Worm (Caenorhabditis elegans): ENCODE data around the gene ifd-1.

Gene ifd-1

DNA sequence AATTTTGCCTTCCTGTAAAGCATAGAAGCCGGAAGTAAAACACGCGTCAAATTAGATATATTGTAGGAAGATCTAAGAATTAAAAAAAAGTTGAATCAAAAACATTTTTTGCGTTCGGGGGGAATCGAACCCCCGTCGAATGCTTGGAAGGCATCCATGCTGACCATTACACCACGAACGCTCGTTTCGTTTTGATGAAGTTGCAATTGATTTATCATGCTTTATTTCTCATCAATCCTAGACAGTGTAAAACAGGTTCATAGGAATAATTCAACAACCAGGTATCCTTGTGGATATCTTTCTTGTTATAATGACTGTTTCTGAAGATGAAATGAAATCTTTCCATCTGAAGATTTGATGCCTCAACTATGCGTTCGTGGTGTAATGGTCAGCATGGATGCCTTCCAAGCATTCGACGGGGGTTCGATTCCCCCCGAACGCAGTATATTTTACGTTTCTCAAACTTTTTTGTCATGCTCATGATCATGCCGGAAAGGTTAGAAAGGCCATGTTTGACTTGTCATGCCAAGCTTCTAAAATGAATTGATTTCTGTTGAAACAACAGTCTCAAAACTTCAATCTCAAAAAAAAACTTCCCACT, 4.3 kb downstream of the ifd-1 start (continued):
- TF ChIP-seq Y48G9A.11 (GFP tag; IDR thresholded peaks at IDR 0.05) (no peak), lin-29 (GFP tag; IDR thresholded peaks at IDR 0.05) (no peak), aha-1 (tag) (peak; percentile 89), nhr-10 (tag; optimal IDR thresholded peaks at IDR 0.05) (no peak), duxl-1 (tag; optimal IDR thresholded peaks at IDR 0.05; ENCODE audit: poor library complexity) (peak; percentile 50), sdz-12 (GFP tag; optimal IDR thresholded peaks at IDR 0.05) (no peak), aly-2 (tag; optimal IDR thresholded peaks at IDR 0.05) (no peak), snpc-1.2 (GFP tag; IDR thresholded peaks at IDR 0.05) (peak; percentile 58; the same call in 1 of the 2 replicates), F26F4.8 (GFP tag; conservative IDR thresholded peaks at IDR 0.05) (no peak; the same call in 1 of the 2 replicates), mdl-1 (tag; optimal IDR thresholded peaks at IDR 0.05) (peak in 1 of 2 experiments; percentile 19), cey-2 (tag; optimal IDR thresholded peaks at IDR 0.05; ENCODE audit: borderline replicate concordance, insufficient read depth) (no peak), dpl-1 (GFP tag; optimal IDR thresholded peaks at IDR 0.05) (no peak), set-16 (GFP tag; IDR thresholded peaks at IDR 0.05) (no peak), hlh-11 (tag; optimal IDR thresholded peaks at IDR 0.05) (peak; percentile 17), nhr-102 (tag; optimal IDR thresholded peaks at IDR 0.05) (peak; percentile 28), lin-1 (GFP tag; IDR thresholded peaks at IDR 0.05) (peak; percentile 53; the same call in 1 of the 2 replicates), ZK546.5 (tag; optimal IDR thresholded peaks at IDR 0.05) (no peak), nhr-28 (tag; optimal IDR thresholded peaks at IDR 0.05) (peak; percentile 9), lin-13 (GFP tag; optimal IDR thresholded peaks at IDR 0.05) (no peak), Y75B8A.6 (GFP tag; IDR thresholded peaks at IDR 0.05) (no peak), nhr-11 (tag; optimal IDR thresholded peaks at IDR 0.05) (no peak), zip-2 (tag; optimal IDR thresholded peaks at IDR 0.05) (no peak), hmg-1.1 (GFP tag; IDR thresholded peaks at IDR 0.05) (no peak), saeg-2 (GFP tag; IDR thresholded peaks at IDR 0.05) (no peak), F37D6.2 (tag; optimal IDR thresholded peaks at IDR 0.05) (no peak), daf-8 (GFP tag; IDR thresholded peaks at IDR 0.05) (no peak), lir-3 (tag; optimal IDR thresholded peaks at IDR 0.05) (peak; percentile 44), hif-1 (tag; optimal IDR thresholded peaks at IDR 0.05) (no peak), ceh-28 (tag; optimal IDR thresholded peaks at IDR 0.05) (no peak), daf-19 (GFP tag; conservative IDR thresholded peaks at IDR 0.05) (peak; percentile 70; the same call in 1 of the 2 replicates), mxl-3 (GFP tag; optimal IDR thresholded peaks at IDR 0.05) (peak; percentile 7), unc-130 (GFP tag; optimal IDR thresholded peaks at IDR 0.05) (peak; percentile 27), nhr-6 (tag; optimal IDR thresholded peaks at IDR 0.05) (no peak), unc-62 (GFP tag; optimal IDR thresholded peaks at IDR 0.05 in 1 of 2) (peak in 1 of 2 experiments; percentile 11), unc-62 (tag; optimal IDR thresholded peaks at IDR 0.05) (no peak), madf-9 (GFP tag; conservative IDR thresholded peaks at IDR 0.05) (0 out of 2 replicates have a peak, but pooled peaks have one; percentile 49), ama-1 (optimal IDR thresholded peaks at IDR 0.05) (no peak), skn-1 (tag; optimal IDR thresholded peaks at IDR 0.05) (no peak), unc-39 (tag; optimal IDR thresholded peaks at IDR 0.05) (no peak), nhr-41 (GFP tag; IDR thresholded peaks at IDR 0.05) (0 out of 2 replicates have a peak, but pooled peaks have one; percentile 23), ZK337.2 (GFP tag; IDR thresholded peaks at IDR 0.05) (no peak), mdt-29 (GFP tag; IDR thresholded peaks at IDR 0.05) (no peak), zip-11 (GFP tag; IDR thresholded peaks at IDR 0.05) (peak; percentile 62; the same call in 1 of the 2 replicates), snpc-4 (tag; optimal IDR thresholded peaks at IDR 0.05) (no peak), spr-3 (GFP tag; optimal IDR thresholded peaks at IDR 0.05) (no peak), nhr-48 (tag; optimal IDR thresholded peaks at IDR 0.05) (peak; percentile 28), fkh-10 (GFP tag; optimal IDR thresholded peaks at IDR 0.05) (no peak), ceh-62 (tag; optimal IDR thresholded peaks at IDR 0.05) (no peak), mes-2 (tag; optimal IDR thresholded peaks at IDR 0.05; ENCODE audit: poor library complexity, severe bottlenecking) (peak; percentile 41), egl-43 (GFP tag; IDR thresholded peaks at IDR 0.05) (peak; percentile 72), lin-15B (tag; optimal IDR thresholded peaks at IDR 0.05) (no peak)

Measured in whole organism, L4 larva.